Worm (Caenorhabditis elegans) whole organism, L3 larva: Measurements from ENCODE around the gene F14B8.6.

ENCODE experiments used
- ama-1 ChIP-seq: fragments of 150-350 bp; optimal IDR thresholded peaks from 2 replicates; lab custom pipeline; 2018
- ceh-82 ChIP-seq: fragments of 150-350 bp; optimal IDR thresholded peaks from 2 replicates; lab custom pipeline; 2014; ENCODE audit warnings: missing biosample characterization, missing genetic modification characterization
- egl-27 ChIP-seq: sonication (generic microtip); optimal IDR thresholded peaks from 4 replicates; lab custom pipeline; 2017; ENCODE audit warnings: missing biosample characterization, missing genetic modification reagents, missing genetic modification characterization
- elt-1 ChIP-seq: fragments of 150-350 bp; optimal IDR thresholded peaks from 2 replicates; lab custom pipeline; 2014; ENCODE audit warnings: missing biosample characterization, missing genetic modification characterization
- nhr-11 ChIP-seq: fragments of 150-350 bp; optimal IDR thresholded peaks from 2 replicates; lab custom pipeline; 2014; ENCODE audit warnings: missing biosample characterization, missing genetic modification characterization
- nhr-43 ChIP-seq: sonication (generic microtip); optimal IDR thresholded peaks from 2 replicates; lab custom pipeline; 2016; ENCODE audit warnings: mild to moderate bottlenecking, missing genetic modification characterization, missing compliant biosample characterization; ENCODE audit not compliant: poor library complexity, severe bottlenecking
- nhr-67 ChIP-seq: fragments of 150-350 bp; optimal IDR thresholded peaks from 2 replicates; lab custom pipeline; 2014; ENCODE audit warnings: missing biosample characterization, missing genetic modification characterization
- sea-2 ChIP-seq: fragments of 150-350 bp; sonication (generic microtip); optimal IDR thresholded peaks from 4 replicates; lab custom pipeline; 2014; ENCODE audit warnings: missing biosample characterization, missing genetic modification reagents, missing genetic modification characterization
- tbx-2 ChIP-seq: sonication (generic microtip); optimal IDR thresholded peaks from 2 replicates; lab custom pipeline; 2016; ENCODE audit warnings: mild to moderate bottlenecking, missing genetic modification characterization, missing compliant biosample characterization
- unc-62 ChIP-seq: fragments of 150-350 bp; sonication (generic microtip); optimal IDR thresholded peaks from 4 replicates; lab custom pipeline; 2014; ENCODE audit warnings: missing biosample characterization, missing genetic modification reagents, missing genetic modification characterization
- ztf-4 ChIP-seq: fragments of 150-350 bp; optimal IDR thresholded peaks from 2 replicates; lab custom pipeline; 2014; ENCODE audit warnings: missing biosample characterization, missing genetic modification characterization

DNA sequence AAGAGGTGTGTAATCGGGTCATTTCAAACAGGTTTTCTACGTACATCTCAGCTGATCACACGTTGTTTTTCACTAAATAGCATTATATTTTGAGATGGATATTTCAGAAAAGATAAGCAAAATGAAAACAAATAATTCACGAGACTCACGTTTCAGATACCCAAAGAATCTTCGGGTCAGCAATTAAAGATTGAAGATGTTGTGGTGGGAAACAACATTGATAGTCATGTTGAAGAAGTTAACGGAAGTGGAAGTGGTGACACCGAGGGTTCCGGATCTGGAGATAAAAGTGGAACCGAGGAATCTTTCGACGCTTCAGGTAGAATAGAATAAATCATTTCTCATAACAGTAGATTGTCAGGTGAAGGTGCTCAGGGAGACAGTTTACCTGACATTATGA lies 8.6 kb upstream of the F14B8.6 start:
- TF ChIP-seq ceh-82 = no peak
- no peak for TF ChIP-seq nhr-43 (tag; lab: Kevin White, UChicago)
- TF ChIP-seq ama-1 (lab: Kevin White, UChicago) = no peak
- TF ChIP-seq egl-27 (tag; lab: Kevin White, UChicago) = no peak
- no peak for TF ChIP-seq sea-2 (GFP tag; lab: Kevin White, UChicago)
- TF ChIP-seq elt-1 (tag; lab: Kevin White, UChicago) = no peak
- no peak for TF ChIP-seq unc-62 (GFP tag; lab: Kevin White, UChicago)
- no peak for TF ChIP-seq nhr-11
- no peak for TF ChIP-seq ztf-4 (tag; lab: Kevin White, UChicago)
- no peak for TF ChIP-seq nhr-67
- no peak for TF ChIP-seq tbx-2
